Worm (Caenorhabditis elegans): Measurements from ENCODE around the gene Y43F8C.15.
"Not testable (repeated sequence)": the region's sequence is repeated elsewhere in the genome, so short reads cannot be mapped to it uniquely, and the experiment has no call there.

Y43F8C.15 gene

DNA sequence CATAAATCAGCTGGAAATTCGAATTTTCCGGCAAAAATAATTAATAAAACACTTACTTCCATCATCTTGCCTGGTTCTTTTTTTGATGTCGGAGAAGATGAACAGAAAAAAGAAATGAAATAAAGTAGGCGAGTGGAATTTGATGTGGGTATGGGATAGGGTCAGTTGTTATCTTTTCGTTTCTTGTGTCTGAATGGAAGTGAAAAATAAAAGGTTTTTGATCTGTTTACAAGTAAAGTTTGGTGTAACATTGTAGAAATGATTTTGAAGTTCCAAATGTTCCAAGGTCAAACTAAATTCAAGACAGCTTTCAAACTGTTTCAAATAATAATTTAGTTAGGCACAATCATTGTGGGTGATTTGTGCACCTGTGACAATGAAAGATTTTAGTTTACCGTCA lies 27.0 kb upstream of the Y43F8C.15 start, which contains the start of gene W04E12.7:
Gene W04E12.7 (minus strand): TSS at position 101 of the 400 bp plus-strand sequence.
- TF ChIP-seq dao-5 (tag; optimal IDR thresholded peaks at IDR 0.05) (no peak), W03F9.2 (tag; optimal IDR thresholded peaks at IDR 0.05) (no peak), him-1 (tag; optimal IDR thresholded peaks at IDR 0.05) (no peak)

- no peak for TF ChIP-seq him-1 (tag; optimal IDR thresholded peaks at IDR 0.05)
- no peak for TF ChIP-seq W03F9.2 (tag; optimal IDR thresholded peaks at IDR 0.05)
- no peak for TF ChIP-seq dao-5 (tag; optimal IDR thresholded peaks at IDR 0.05)
Measured at ce11 chrV:19733728-19734127, 23.3 kb upstream of the Y43F8C.15 start.

DNA sequence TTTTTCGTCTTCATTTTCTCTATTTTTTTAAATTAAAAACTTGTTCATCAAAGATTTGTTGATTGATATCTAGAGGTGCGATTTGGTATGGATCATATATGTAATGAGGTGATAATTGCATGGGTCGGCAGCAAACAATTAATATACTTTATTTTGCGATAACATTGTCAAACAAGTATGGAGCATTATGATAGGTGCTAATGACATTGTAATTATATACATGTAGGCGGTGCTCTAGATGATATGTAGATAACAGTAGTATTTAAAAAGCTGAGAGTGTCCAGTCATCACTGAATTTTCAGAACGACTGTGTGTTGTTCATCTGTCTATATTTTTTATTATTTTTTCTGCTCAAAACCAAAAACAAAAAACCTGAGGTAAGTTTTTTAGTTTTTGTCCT lies 19.9 kb upstream of the Y43F8C.15 start, which contains the start of gene Y116F11A.1:
Gene Y116F11A.1 (plus strand): TSS at position 301 of the 400 bp plus-strand sequence.
- TF ChIP-seq dao-5 (tag; optimal IDR thresholded peaks at IDR 0.05) (no peak), W03F9.2 (tag; optimal IDR thresholded peaks at IDR 0.05) (no peak), him-1 (tag; optimal IDR thresholded peaks at IDR 0.05) (no peak)

DNA sequence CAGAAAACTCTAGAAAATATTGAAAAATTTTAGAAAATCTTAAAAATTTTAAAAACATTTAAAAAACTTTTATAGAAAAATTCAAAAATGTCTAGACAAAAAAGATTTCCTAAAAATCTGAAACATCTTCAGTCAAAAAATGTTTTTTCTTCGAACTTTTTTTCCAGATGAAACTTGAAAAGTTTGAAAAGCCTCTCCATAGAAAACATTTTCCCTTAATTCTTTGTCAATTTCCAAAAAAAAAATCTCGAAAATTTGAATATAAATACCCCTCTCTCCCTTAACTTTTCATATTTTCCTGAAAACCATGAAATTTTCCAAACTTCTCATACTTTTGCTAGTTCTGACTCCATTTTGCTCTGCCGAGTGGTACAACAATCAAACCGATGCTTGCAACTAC lies 18.3 kb upstream of the Y43F8C.15 start, which contains the start of gene Y116F11A.3:
Gene Y116F11A.3 (plus strand): TSS at position 301 of the 400 bp plus-strand sequence.
- TF ChIP-seq dao-5 (tag; optimal IDR thresholded peaks at IDR 0.05), result no peak
- no peak for TF ChIP-seq W03F9.2 (tag; optimal IDR thresholded peaks at IDR 0.05)
- TF ChIP-seq him-1 (tag; optimal IDR thresholded peaks at IDR 0.05), result no peak

DNA sequence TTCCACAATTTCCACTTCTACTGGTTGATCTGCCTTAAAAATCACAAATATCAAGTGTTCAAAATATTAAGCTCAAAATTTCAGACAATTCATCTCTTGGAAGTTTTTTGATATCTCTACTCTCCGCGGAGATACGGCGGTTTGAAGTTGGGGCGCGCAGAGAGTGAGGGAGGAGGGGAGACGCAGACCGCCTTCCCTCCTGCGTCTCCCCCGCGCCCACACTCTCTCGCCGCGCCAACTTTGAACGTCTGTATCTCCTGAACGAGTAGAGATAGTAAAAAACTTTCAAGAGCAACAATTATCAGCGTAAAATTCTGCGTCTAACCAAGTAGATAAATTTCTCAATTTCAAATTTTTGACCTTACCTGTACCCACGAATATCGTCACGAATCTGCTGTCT lies 17.6 kb upstream of the Y43F8C.15 start:
- TF ChIP-seq dao-5 (tag; optimal IDR thresholded peaks at IDR 0.05) (no peak), him-1 (tag; optimal IDR thresholded peaks at IDR 0.05) (no peak), W03F9.2 (tag; optimal IDR thresholded peaks at IDR 0.05) (no peak)

ce11 chrV:19724589-19724988 lies 14.2 kb upstream of the Y43F8C.15 start:
- TF ChIP-seq him-1 (tag; optimal IDR thresholded peaks at IDR 0.05) (no peak), W03F9.2 (tag; optimal IDR thresholded peaks at IDR 0.05) (no peak), dao-5 (tag; optimal IDR thresholded peaks at IDR 0.05) (no peak)

DNA sequence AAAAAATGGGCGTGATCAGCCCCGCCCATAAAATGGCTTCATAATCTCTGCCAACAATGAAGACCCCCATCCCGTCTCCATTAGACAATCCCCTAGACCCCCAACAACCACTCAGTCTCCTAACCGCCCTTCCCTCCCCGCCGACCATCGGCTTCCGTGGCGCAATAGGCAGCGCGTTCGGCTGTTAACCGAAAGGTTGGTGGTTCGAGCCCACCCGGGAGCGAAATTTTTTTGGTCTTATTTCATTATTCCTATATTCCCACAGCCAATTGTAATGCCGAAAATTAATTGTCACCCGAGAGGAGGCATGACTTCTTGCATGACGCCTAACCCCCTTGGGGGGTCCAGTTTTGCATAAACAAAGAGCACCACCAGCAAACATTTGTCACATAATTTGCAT lies 12.5 kb upstream of the Y43F8C.15 start:
- TF ChIP-seq dao-5 (tag; optimal IDR thresholded peaks at IDR 0.05) (no peak), him-1 (tag; optimal IDR thresholded peaks at IDR 0.05) (no peak)

DNA sequence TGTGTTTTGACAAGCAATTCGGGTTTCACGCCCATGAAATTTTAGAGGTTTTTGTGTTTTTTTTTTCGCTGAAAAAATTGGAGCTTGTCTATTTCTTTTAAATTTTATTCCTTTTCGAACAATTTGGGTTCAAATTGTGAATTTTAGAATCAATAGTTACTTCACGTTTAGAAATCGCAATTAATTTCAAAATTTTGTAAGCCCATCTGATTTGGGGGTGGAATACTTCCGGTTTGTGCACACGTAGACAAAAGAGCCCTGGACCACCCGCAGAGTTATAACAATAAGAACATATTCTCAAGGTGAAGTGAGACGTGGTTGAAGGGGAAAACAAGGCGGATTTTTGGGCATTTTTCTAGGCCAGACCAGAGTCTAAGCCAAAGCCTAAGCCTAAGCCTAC lies 8.8 kb upstream of the Y43F8C.15 start, which contains the start of gene Y116F11A.6:
Gene Y116F11A.6 (plus strand): TSS at position 301 of the 400 bp plus-strand sequence.
- no peak for TF ChIP-seq him-1 (tag; optimal IDR thresholded peaks at IDR 0.05)
- no peak for TF ChIP-seq dao-5 (tag; optimal IDR thresholded peaks at IDR 0.05)
- TF ChIP-seq W03F9.2 (tag; optimal IDR thresholded peaks at IDR 0.05), result no peak

DNA sequence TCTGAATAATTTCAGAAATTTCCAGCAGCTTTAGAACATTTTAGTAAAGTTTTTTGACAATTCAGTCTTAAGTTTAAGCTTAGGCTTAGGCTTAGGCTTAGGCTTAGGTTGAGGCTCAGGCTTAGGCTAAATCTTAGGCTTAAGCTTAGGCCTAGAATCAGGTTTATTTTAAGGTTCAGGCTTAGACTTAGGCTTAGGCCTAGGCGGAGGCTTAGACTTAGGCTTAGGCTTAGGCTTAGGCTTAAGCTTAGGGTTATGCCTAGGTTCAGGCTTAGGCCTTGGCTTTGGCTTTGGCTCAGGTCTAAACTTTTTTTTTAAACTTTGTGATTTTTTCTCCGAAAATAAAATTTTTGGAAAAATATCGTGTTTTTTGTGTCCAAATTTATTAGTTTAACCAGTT lies 8.2 kb upstream of the Y43F8C.15 start:
- TF ChIP-seq W03F9.2 (tag; optimal IDR thresholded peaks at IDR 0.05), result no peak
- TF ChIP-seq dao-5 (tag; optimal IDR thresholded peaks at IDR 0.05), result no peak
- no peak for TF ChIP-seq him-1 (tag; optimal IDR thresholded peaks at IDR 0.05)

DNA sequence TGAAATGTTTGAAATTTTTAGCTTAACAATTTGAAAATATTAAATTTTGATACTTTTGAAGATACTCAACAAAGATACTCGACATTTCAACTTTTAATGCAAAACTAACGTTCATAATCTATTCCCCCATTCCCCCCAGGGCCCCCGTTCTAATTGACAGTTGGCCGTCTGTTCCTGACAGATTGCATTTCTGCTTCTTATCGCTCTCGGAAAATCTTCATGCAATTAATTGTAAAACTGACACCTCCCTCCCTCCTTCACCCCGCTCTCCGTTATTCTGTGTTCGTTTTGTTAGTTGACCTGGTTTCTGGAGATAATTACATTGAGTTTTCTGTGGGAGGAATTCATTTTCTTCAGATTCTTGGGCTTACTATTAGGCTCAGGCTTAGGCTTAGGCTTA lies 7.5 kb upstream of the Y43F8C.15 start:
- no peak for TF ChIP-seq dao-5 (tag; optimal IDR thresholded peaks at IDR 0.05)
- no peak for TF ChIP-seq him-1 (tag; optimal IDR thresholded peaks at IDR 0.05)
- no peak for TF ChIP-seq W03F9.2 (tag; optimal IDR thresholded peaks at IDR 0.05)

DNA sequence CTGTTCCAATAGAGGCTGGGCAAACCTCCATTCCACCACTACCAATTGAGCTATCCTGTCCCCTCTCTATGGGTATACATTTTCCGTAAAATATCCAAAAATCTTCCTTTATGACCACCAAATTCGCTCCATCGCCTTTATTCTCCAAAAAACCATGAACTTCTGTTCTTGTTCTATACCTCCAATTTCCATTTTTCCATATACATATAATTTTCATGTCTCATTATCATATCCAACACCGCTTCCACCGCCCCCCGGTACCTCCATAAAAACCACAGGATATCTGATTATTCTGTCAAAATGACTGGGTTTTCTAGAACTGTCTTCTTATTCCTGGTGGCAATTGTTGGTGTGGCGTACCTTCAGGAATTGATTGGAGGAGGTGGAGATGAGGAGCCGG lies 5.4 kb upstream of the Y43F8C.15 start, which contains the start of gene Y43F8C.17:
Gene Y43F8C.17 (plus strand): TSS at position 301 of the 400 bp plus-strand sequence.
- no peak for TF ChIP-seq W03F9.2 (tag; optimal IDR thresholded peaks at IDR 0.05)
- no peak for TF ChIP-seq him-1 (tag; optimal IDR thresholded peaks at IDR 0.05)
- no peak for TF ChIP-seq dao-5 (tag; optimal IDR thresholded peaks at IDR 0.05)

DNA sequence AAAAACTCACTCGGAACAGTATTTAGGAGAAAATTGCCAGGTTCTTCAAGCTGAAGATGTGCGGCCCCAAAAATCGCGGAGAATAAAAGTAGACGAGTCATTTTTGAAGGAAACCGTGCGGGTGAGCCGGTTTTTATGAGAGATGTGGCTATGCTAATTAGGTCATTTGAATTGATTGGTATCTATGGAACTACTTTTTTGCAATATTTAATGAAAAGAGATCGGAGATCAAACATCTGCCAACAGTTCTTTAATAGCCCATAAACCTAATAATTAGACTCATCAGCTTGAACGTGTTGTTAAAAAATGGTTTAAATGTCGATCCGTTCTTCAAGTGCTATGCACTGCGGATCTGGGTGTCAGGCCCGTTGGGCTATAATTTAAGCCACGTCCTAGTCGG lies 5.0 kb upstream of the Y43F8C.15 start, which contains the start of gene Y43F8C.16:
Gene Y43F8C.16 (minus strand): TSS at position 101 of the 400 bp plus-strand sequence.
- TF ChIP-seq him-1 (tag; optimal IDR thresholded peaks at IDR 0.05), result no peak
- TF ChIP-seq dao-5 (tag; optimal IDR thresholded peaks at IDR 0.05), result no peak
- no peak for TF ChIP-seq W03F9.2 (tag; optimal IDR thresholded peaks at IDR 0.05)

DNA sequence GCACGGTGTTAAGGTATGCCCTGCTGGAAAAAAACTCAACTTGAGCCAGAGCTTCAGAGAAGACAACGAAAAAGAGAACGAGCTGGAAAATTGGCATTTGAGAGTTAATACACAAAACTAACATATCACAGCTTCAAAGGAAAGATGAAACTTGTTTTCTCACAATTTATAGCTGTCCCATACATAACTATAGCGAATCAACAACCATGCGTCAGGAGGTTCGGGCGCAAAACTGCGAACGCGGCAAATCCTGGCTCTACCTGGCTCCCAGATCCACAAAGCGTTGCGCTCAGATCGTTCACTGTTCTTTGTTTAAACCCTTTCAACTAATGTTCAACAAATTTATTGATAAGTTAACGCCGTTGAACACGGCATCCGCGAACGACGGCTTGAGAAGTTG lies 1.2 kb upstream of the Y43F8C.15 start, which contains the start of gene Y43F8C.23:
Gene Y43F8C.23 (minus strand): TSS at position 101 of the 400 bp plus-strand sequence.
- TF ChIP-seq dao-5, W03F9.2, him-1 (tag; optimal IDR thresholded peaks at IDR 0.05): not testable (repeated sequence)

ce11 chrV:19708849-19709248 lies 1.6 kb downstream of the Y43F8C.15 start, which contains the start of gene srv-3:
srv-3 (minus strand) TSS chrV:19708949.
- TF ChIP-seq W03F9.2 (tag; optimal IDR thresholded peaks at IDR 0.05) (no peak), dao-5 (tag; optimal IDR thresholded peaks at IDR 0.05) (no peak), him-1 (tag; optimal IDR thresholded peaks at IDR 0.05) (no peak)
